Worm (Caenorhabditis elegans) whole organism, dauer: ENCODE data around the gene Y82E9BL.18.

Experiments
- unc-62 ChIP-seq: sonication (generic microtip); optimal IDR thresholded peaks from 2 replicates; lab custom pipeline; 2017; ENCODE audit warnings: missing biosample characterization, missing genetic modification reagents, missing genetic modification characterization

The Y82E9BL.18 gene

DNA sequence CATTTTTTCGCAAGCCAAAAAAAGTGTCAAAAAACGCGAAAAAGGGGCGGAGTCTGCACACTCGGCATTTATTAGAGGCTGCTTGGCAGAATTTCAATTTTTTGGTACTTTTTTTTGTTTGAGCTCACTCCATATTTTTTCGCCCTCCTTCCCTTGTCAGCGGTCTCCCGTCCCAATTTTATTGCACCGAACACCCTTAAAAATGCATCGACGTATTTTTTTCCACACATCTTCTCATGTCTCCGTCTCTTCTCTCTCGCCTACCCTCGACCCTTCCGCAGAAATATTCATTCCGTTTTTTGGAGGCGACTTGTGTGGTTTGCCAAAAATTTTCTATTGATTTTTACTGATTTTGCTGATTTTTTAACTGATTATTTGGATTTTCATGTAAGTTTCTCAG is at the start of gene Y82E9BL.18:
Y82E9BL.18 (plus strand) TSS at position 301 of the 400 bp plus-strand sequence.
- TF ChIP-seq unc-62, result no peak

- no peak for TF ChIP-seq unc-62
Observed at ce11 chrIII:1279197-1279596, 47.4 kb upstream of the Y82E9BL.18 start.

DNA sequence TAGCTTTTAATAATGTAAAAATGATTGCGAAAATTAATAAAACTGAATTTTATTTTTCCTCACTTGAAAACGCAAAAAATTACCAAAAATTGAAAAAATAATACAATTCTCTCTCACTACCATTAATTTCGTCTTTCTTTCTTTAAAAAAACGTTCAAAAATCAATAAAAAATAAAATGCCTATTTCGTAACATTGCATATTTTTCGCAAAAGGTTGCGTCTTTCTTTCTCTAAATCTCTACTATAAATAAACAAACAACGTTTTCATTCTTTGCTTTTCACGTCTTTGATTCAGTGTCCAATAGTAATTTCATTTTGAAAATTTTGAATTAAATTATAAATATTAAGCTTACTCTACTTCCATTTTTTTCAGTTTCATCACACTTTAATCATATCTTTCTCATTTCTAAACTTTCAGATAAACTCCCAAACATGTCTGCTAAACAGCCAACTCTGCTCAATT is 42.0 kb upstream of the Y82E9BL.18 start, which contains the start of gene fbxa-37:
fbxa-37 (plus strand) TSS at position 413 of the 463 bp plus-strand sequence.
- no peak for TF ChIP-seq unc-62

DNA sequence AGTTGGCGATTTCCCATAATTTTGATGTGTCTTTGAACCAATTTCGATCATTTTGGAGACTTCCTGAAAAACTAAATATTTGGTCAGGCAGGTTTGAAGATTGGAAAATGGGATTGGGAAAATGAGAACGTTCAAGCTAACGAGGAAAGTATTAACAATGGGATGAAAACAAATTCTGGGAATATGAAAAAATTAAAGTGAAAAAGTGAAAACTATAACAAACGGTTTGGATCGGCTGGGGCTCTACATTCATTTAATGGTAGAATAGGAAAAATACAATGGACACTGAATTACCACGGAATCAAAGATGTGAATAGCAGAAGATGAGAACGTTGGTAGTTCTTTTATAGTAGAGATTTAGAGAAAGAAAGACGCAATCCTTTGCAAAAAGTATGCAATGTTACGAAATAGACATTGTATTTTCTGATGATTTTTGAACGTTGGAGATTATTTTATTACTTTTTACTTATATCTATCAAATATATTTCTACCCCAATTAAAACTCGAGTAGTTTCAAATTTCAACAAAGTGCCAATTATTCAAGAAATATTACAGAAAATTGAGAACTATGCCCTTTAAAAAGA is 38.0 kb upstream of the Y82E9BL.18 start, which contains the start of gene fbxa-50:
fbxa-50 (minus strand) TSS at position 51 of the 584 bp plus-strand sequence.
- TF ChIP-seq unc-62, result no peak

DNA sequence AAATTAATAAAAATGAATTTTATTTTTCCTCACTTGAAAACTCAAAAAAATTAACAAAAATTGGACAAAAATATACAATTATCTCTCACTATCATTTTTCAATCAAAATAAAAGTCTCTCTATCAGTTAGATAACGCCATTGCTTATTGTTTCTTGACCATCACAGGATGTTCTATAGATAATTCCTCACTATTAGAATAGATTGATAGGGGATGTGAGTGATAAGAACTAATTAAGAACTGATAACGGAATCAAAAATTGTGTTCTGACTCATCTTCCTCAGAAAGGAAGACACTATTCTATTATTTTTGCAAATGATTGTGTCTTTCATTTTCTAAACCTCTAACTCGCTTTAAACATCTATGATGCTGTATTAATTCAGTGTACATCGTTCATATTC is 37.5 kb upstream of the Y82E9BL.18 start:
- no peak for TF ChIP-seq unc-62

DNA sequence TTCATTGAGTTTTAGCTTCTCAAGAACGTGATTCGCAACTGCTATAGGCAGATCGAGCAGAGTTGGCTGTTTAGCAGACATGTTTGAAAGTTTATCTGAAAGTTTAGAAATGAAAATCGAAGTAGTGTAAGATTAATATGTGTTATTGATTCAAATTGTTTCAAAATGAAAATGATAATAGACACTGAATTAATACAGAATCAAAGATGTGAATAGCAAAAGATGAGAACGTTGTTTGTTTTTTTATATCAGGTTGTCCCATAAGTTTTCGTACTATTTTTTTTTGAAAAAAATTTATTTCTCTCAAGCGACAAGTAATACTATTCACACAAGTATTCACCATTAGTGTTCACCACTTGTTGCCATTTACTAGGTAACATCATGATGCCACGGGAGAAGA is 33.5 kb upstream of the Y82E9BL.18 start, which contains the start of gene fbxa-36:
fbxa-36 (minus strand) TSS at position 101 of the 400 bp plus-strand sequence.
- TF ChIP-seq unc-62, result no peak

DNA sequence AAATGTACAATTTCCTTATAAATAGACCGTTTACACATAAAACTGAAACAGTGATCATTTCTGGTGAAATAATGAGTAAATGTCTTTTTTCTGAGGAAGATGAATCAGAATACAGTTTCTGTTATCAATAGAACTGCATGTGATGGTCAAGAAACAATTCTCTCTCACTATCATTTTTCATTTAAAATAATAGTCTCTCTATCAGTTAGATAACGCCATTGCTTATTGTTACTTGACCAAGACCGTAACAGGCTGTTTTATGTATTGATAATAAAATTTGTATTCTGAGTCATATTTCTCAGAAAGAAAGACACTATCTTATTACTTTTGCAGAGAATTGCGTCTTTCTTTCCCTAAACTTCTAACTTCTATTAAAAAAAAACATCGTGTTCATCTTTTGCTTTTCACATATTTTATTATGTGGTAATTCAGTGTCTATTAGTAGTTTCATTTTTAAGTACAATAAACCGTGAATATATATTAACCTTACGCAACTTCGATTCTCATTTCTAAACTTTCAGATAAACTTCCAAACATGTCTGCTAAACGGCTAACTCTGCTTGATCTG is 31.4 kb upstream of the Y82E9BL.18 start, which contains the start of gene fbxa-35:
fbxa-35 (plus strand) TSS at position 518 of the 568 bp plus-strand sequence.
- no peak for TF ChIP-seq unc-62

DNA sequence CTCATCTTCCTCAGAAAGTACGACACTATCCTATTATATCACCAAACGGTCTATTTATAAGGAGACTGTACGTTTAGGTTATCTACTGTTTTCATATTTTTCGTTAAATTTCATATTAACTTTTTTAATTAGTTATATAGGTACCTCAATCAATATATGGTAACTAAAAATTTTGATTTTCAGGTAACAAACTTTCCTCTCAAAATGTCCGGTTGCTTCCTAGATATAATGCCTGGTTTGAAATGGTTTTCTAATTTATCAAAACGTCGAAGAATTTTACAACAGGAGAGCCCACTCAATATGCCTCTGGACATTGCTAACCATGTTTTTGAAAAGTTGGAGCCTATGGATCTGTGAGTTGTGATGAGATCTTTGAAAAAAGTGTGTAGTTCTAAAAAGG is 29.0 kb upstream of the Y82E9BL.18 start, which contains the start of gene fbxa-28:
fbxa-28 (plus strand) TSS at position 301 of the 400 bp plus-strand sequence.
- no peak for TF ChIP-seq unc-62

DNA sequence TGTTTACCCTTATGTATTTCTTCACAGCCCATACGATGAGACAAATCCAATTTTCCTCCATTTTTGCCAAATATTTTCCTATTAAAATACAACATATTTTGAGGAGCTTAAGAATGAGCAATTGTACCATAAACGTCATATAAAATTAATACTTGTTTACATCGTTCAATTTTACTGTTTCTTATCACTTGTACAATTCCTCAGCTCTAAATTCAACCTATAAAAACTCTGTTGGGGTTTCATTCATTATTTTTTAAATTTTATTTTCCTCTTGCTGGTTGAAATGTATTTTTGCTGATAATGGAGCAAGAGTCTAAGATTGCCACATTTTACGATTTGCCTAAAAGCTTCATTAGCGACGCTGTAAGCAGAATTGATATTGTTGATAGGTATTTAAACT is 23.2 kb upstream of the Y82E9BL.18 start, which contains the start of gene fbxa-75:
fbxa-75 (plus strand) TSS at position 301 of the 400 bp plus-strand sequence.
- TF ChIP-seq unc-62, result no peak

DNA sequence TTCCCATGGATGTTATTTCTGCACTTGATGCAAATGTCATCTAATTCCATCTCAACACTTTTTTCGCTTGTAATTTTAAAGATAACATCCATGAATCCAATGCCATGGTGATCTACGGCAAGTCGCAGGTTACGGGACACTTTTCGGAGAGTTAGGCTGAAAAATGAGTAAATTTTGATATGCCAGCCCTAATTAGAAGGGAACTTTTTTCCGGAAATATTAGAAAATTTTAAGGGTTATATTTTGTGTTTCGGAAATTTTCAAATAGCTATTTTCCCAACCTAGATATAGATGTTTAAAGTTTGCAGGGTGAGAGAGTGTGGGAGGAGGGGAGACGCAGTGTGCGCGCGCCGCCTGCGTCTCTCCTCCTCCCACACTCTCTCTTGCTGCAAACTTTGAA is 19.3 kb upstream of the Y82E9BL.18 start:
- no peak for TF ChIP-seq unc-62

ce11 chrIII:1308209-1308608 is 18.4 kb upstream of the Y82E9BL.18 start, which contains the start of gene fbxa-79:
Gene fbxa-79, minus strand, starts transcription at chrIII:1308294.
- TF ChIP-seq unc-62, result no peak

ce11 chrIII:1308887-1309286 is 17.7 kb upstream of the Y82E9BL.18 start, which contains the start of gene Y82E9BL.12:
Gene Y82E9BL.12, plus strand, starts transcription at chrIII:1309187.
- TF ChIP-seq unc-62, result no peak

DNA sequence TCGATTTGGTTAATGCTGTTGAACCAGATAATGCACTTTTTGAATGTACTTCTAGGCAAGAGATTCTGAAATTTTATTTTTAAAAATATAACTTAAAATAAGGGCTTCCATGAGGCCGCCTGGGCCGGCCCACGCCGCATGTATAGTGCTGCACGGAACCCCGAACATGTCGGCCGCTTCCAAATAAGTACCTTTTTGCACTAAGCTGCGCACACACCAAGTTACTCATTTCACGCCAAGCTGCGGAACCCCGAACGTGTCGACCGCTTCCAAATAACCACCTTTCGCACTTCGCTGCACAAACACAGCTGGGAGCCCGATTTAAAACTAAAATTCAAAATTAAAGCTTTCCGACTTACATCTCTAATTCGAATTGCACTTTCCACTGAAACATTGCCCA is 15.2 kb upstream of the Y82E9BL.18 start:
- no peak for TF ChIP-seq unc-62

- no peak for TF ChIP-seq unc-62
Observed at ce11 chrIII:1314283-1314682, 12.3 kb upstream of the Y82E9BL.18 start.

DNA sequence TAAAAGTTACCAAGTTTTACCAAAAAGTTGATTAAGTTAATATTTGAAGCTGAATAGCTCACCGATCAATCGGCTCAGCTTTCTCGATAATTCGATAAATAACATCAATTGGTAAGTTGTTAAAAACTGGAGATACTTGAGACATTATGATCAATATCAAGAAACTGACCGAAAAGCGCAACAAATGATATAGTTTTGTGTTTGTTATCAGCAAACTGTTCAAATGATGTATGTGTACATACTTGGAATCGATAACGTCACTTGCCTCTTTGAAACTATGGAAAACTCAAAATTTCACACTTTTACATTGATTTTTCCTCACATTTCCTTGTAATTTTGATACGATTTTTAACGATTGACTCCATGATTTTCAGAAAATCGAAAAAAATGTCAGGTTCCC is 11.6 kb upstream of the Y82E9BL.18 start, which contains the start of the genes fbxa-80 and fbxa-19:
fbxa-80 (minus strand) TSS at position 173 of the 400 bp plus-strand sequence.
fbxa-19 (plus strand) TSS at position 364 of the 400 bp plus-strand sequence.
- TF ChIP-seq unc-62, result no peak

DNA sequence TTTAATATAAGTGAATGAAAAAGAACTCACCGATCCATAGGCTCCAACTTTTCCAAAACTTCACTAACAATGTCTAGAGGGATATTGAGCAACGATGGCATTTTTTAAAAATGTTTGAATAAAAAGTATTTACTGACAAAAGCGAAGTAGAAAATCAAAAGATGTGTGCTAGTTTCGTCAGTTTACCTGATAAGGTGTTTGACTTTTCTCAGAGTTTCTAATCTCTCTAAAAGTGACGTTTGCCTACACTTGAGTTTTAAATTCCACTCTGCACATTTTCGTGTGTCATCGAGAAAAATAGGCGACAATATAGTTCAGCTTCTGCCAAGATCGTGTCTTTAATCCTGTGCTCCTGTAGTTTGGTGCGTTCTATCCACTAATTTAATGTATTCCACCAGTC is 5.0 kb upstream of the Y82E9BL.18 start, which contains the start of gene fbxa-15:
fbxa-15 (minus strand) TSS at position 101 of the 400 bp plus-strand sequence.
- TF ChIP-seq unc-62, result no peak

- no peak for TF ChIP-seq unc-62
Observed at ce11 chrIII:1323555-1323954, 3.0 kb upstream of the Y82E9BL.18 start.
